Fruit fly (Drosophila melanogaster): Measurements from ENCODE around the gene Smr.
A peak's percentile ranks its signal among the peaks of the same experiment; 100 is the strongest.

Smr gene

dm6 chrX:12752196-12752595 lies 9.8 kb upstream of the Smr start (continued):
- TF ChIP-seq CG15011 (GFP tag; optimal IDR thresholded peaks at IDR 0.05) (peak; percentile 99), fd96Cb (tag; optimal IDR thresholded peaks at IDR 0.05) (peak; percentile 99), CG3995 (GFP tag; optimal IDR thresholded peaks at IDR 0.05) (peak; percentile 89), Bteb2 (GFP tag; optimal IDR thresholded peaks at IDR 0.05) (peak; percentile 99), ftz-f1 (GFP tag; optimal IDR thresholded peaks at IDR 0.05) (peak; percentile 89), CG12219 (GFP tag; optimal IDR thresholded peaks at IDR 0.05) (peak; percentile 99), CG18476 (GFP tag; optimal IDR thresholded peaks at IDR 0.05) (peak; percentile 99), Asciz (GFP tag; optimal IDR thresholded peaks at IDR 0.05) (peak; percentile 98), slbo (GFP tag; IDR thresholded peaks at IDR 0.05) (peak; percentile 100), chif (GFP tag; optimal IDR thresholded peaks at IDR 0.05) (peak; percentile 99), CG10274 (GFP tag; optimal IDR thresholded peaks at IDR 0.05) (peak; percentile 96), Oli (tag; optimal IDR thresholded peaks at IDR 0.05) (peak; percentile 99), CG8089 (GFP tag; optimal IDR thresholded peaks at IDR 0.05) (peak; percentile 99), Nf-YC (tag; optimal IDR thresholded peaks at IDR 0.05) (peak; percentile 84), HLH54F (GFP tag; optimal IDR thresholded peaks at IDR 0.05) (peak; percentile 99), maf-S (GFP tag; optimal IDR thresholded peaks at IDR 0.05) (peak; percentile 99), CG31441 (GFP tag; IDR thresholded peaks at IDR 0.05) (peak; percentile 98), Doc2 (GFP tag; IDR thresholded peaks at IDR 0.05) (peak; percentile 97), CG11504 (tag; optimal IDR thresholded peaks at IDR 0.05) (peak; percentile 98), CG10543 (GFP tag; optimal IDR thresholded peaks at IDR 0.05) (peak; percentile 94), CG9932 (GFP tag; IDR thresholded peaks at IDR 0.05) (peak; percentile 100), mld (GFP tag; IDR thresholded peaks at IDR 0.05; ENCODE audit: partially characterized antibody) (no peak), repo (GFP tag; optimal IDR thresholded peaks at IDR 0.05) (peak; percentile 99), cg (GFP tag; optimal IDR thresholded peaks at IDR 0.05) (peak; percentile 30), sd (tag; optimal IDR thresholded peaks at IDR 0.05) (peak; percentile 91), usp (GFP tag; optimal IDR thresholded peaks at IDR 0.05) (no peak), Med (GFP tag) (peak; percentile 100), CG4424 (GFP tag; optimal IDR thresholded peaks at IDR 0.05) (peak; percentile 99), kni (GFP tag; optimal IDR thresholded peaks at IDR 0.05) (no peak), CG5953 (GFP tag; IDR thresholded peaks at IDR 0.05) (peak; percentile 97), prd (optimal IDR thresholded peaks at IDR 0.05) (no peak), prd (GFP tag; IDR thresholded peaks at IDR 0.05) (peak; percentile 100), unc-4 (GFP tag; IDR thresholded peaks at IDR 0.05; ENCODE audit: partially characterized antibody) (no peak), Atf-2 (GFP tag; optimal IDR thresholded peaks at IDR 0.05) (peak; percentile 99), luna (GFP tag; optimal IDR thresholded peaks at IDR 0.05) (peak; percentile 98), HLH3B (GFP tag; IDR thresholded peaks at IDR 0.05) (peak; percentile 99), CG9727 (GFP tag; optimal IDR thresholded peaks at IDR 0.05) (peak; percentile 99), aop (GFP tag; IDR thresholded peaks at IDR 0.05) (peak; percentile 93), tap (tag; optimal IDR thresholded peaks at IDR 0.05) (peak; percentile 95), cad (GFP tag; optimal IDR thresholded peaks at IDR 0.05) (no peak), Drgx (GFP tag; IDR thresholded peaks at IDR 0.05) (peak; percentile 99), CG11560 (tag; IDR thresholded peaks at IDR 0.05) (peak; percentile 94), CG12942 (GFP tag; optimal IDR thresholded peaks at IDR 0.05) (peak; percentile 99), salm (tag; optimal IDR thresholded peaks at IDR 0.05) (peak; percentile 97), CG17829 (tag; optimal IDR thresholded peaks at IDR 0.05) (peak; percentile 99), CG18764 (GFP tag; optimal IDR thresholded peaks at IDR 0.05) (peak; percentile 98), CG14441 (GFP tag; IDR thresholded peaks at IDR 0.05) (peak; percentile 99), z (GFP tag; IDR thresholded peaks at IDR 0.05) (peak; percentile 86), hb (GFP tag; IDR thresholded peaks at IDR 0.05; ENCODE audit: partially characterized antibody) (no peak), CG2116 (GFP tag; optimal IDR thresholded peaks at IDR 0.05) (peak; percentile 90), Jarid2 (GFP tag; optimal IDR thresholded peaks at IDR 0.05) (peak; percentile 92), Mad (GFP tag; optimal IDR thresholded peaks at IDR 0.05) (peak; percentile 99)
